Worm (Caenorhabditis elegans) whole organism, mixed stage, embryonic: Measurements from ENCODE around the gene C01G12.3.

Experiments
- M03D4.4 ChIP-seq: sonication (generic microtip); optimal IDR thresholded peaks from 2 replicates; lab custom pipeline; 2017; ENCODE audit warnings: mild to moderate bottlenecking, missing genetic modification characterization, missing compliant biosample characterization
- bed-3 ChIP-seq: fragments of 200-800 bp; sonication (Bioruptor generic); optimal IDR thresholded peaks from 3 replicates; lab custom pipeline; 2018; ENCODE audit warnings: mild to moderate bottlenecking, missing genetic modification characterization, moderate library complexity, missing compliant biosample characterization
- blmp-1 ChIP-seq: fragments of 150-350 bp; optimal IDR thresholded peaks from 2 replicates; lab custom pipeline; 2014; ENCODE audit warnings: missing biosample characterization, missing genetic modification characterization
- ceh-39 ChIP-seq: fragments of 150-350 bp; optimal IDR thresholded peaks from 2 replicates; lab custom pipeline; 2014; ENCODE audit warnings: missing biosample characterization, missing genetic modification characterization
- ceh-43 ChIP-seq: fragments of 200-800 bp; sonication (Bioruptor generic); optimal IDR thresholded peaks from 2 replicates; lab custom pipeline; 2018; ENCODE audit warnings: mild to moderate bottlenecking, missing genetic modification characterization, moderate library complexity, missing compliant biosample characterization
- ceh-83 ChIP-seq: fragments of 200-800 bp; sonication (Bioruptor generic); optimal IDR thresholded peaks from 2 replicates; lab custom pipeline; 2018; ENCODE audit warnings: mild to moderate bottlenecking, missing genetic modification characterization, missing compliant biosample characterization
- ces-1 ChIP-seq: fragments of 150-350 bp; optimal IDR thresholded peaks from 2 replicates; lab custom pipeline; 2014; ENCODE audit warnings: missing biosample characterization, missing genetic modification reagents, missing genetic modification characterization
- cnd-1 ChIP-seq: fragments of 200-800 bp; sonication (Bioruptor generic); optimal IDR thresholded peaks from 2 replicates; lab custom pipeline; 2018; ENCODE audit warnings: mild to moderate bottlenecking, missing genetic modification characterization, missing compliant biosample characterization
- elt-1 ChIP-seq: sonication (generic microtip); optimal IDR thresholded peaks from 2 replicates; lab custom pipeline; 2017; ENCODE audit warnings: missing genetic modification characterization, mild to moderate bottlenecking, missing compliant biosample characterization, antibody characterized with exemption, moderate library complexity, borderline replicate concordance; ENCODE audit not compliant: insufficient read depth
- elt-3 ChIP-seq: fragments of 150-350 bp; optimal IDR thresholded peaks from 2 replicates; lab custom pipeline; 2014; ENCODE audit warnings: missing biosample characterization, missing genetic modification characterization
- flh-1 ChIP-seq: fragments of 200-800 bp; sonication (Bioruptor generic); optimal IDR thresholded peaks from 2 replicates; lab custom pipeline; 2018; ENCODE audit warnings: mild to moderate bottlenecking, missing genetic modification characterization, moderate library complexity, missing compliant biosample characterization
- ham-2 ChIP-seq: fragments of 200-800 bp; sonication (Bioruptor generic); optimal IDR thresholded peaks from 2 replicates; lab custom pipeline; 2018; ENCODE audit warnings: mild to moderate bottlenecking, missing genetic modification characterization, missing compliant biosample characterization
- hlh-1 ChIP-seq: fragments of 150-350 bp; optimal IDR thresholded peaks from 2 replicates; lab custom pipeline; 2014; ENCODE audit warnings: missing biosample characterization, missing genetic modification reagents, missing genetic modification characterization
- lin-13 ChIP-seq: fragments of 150-350 bp; optimal IDR thresholded peaks from 2 replicates; lab custom pipeline; 2014; ENCODE audit warnings: missing biosample characterization, missing genetic modification characterization
- lin-32 ChIP-seq: fragments of 200-800 bp; sonication (Bioruptor generic); optimal IDR thresholded peaks from 2 replicates; lab custom pipeline; 2018; ENCODE audit warnings: mild to moderate bottlenecking, missing genetic modification characterization, missing compliant biosample characterization
- lsy-2 ChIP-seq: fragments of 150-350 bp; optimal IDR thresholded peaks from 2 replicates; lab custom pipeline; 2014; ENCODE audit warnings: missing biosample characterization, missing genetic modification characterization
- mab-5 ChIP-seq: fragments of 150-350 bp; optimal IDR thresholded peaks from 2 replicates; lab custom pipeline; 2014; ENCODE audit warnings: missing biosample characterization, missing genetic modification characterization
- mep-1 ChIP-seq: fragments of 150-350 bp; optimal IDR thresholded peaks from 2 replicates; lab custom pipeline; 2017; ENCODE audit warnings: missing biosample characterization, missing genetic modification reagents, missing genetic modification characterization, inconsistent platforms
- mls-2 ChIP-seq: sonication (generic microtip); optimal IDR thresholded peaks from 2 replicates; lab custom pipeline; 2016; ENCODE audit warnings: mild to moderate bottlenecking, missing genetic modification characterization, moderate library complexity, missing compliant biosample characterization
- nhr-12 ChIP-seq: fragments of 150-350 bp; optimal IDR thresholded peaks from 2 replicates; lab custom pipeline; 2014; ENCODE audit warnings: missing biosample characterization, missing genetic modification characterization
- nhr-237 ChIP-seq: fragments of 150-350 bp; optimal IDR thresholded peaks from 2 replicates; lab custom pipeline; 2014; ENCODE audit warnings: missing biosample characterization, missing genetic modification characterization
- nhr-28 ChIP-seq: fragments of 150-350 bp; optimal IDR thresholded peaks from 2 replicates; lab custom pipeline; 2014; ENCODE audit warnings: missing biosample characterization, missing genetic modification characterization
- nhr-76 ChIP-seq: sonication (generic microtip); optimal IDR thresholded peaks from 2 replicates; lab custom pipeline; 2017; ENCODE audit warnings: missing biosample characterization, missing genetic modification characterization
- pha-4 ChIP-seq: fragments of 150-350 bp; optimal IDR thresholded peaks from 2 replicates; lab custom pipeline; 2018; ENCODE audit warnings: missing biosample characterization, missing genetic modification reagents, missing genetic modification characterization
- sem-2 ChIP-seq: fragments of 200-800 bp; sonication (Bioruptor generic); optimal IDR thresholded peaks from 2 replicates; lab custom pipeline; 2018; ENCODE audit warnings: mild to moderate bottlenecking, missing genetic modification characterization, missing compliant biosample characterization
- snpc-4 ChIP-seq: fragments of 150-350 bp; optimal IDR thresholded peaks from 2 replicates; lab custom pipeline; 2014; ENCODE audit warnings: missing biosample characterization, missing genetic modification characterization
- sptf-1 ChIP-seq: sonication (generic microtip); optimal IDR thresholded peaks from 2 replicates; lab custom pipeline; 2017; ENCODE audit warnings: mild to moderate bottlenecking, missing genetic modification characterization, moderate library complexity, missing compliant biosample characterization
- tbx-8 ChIP-seq: fragments of 200-800 bp; sonication (Bioruptor generic); optimal IDR thresholded peaks from 2 replicates; lab custom pipeline; 2018; ENCODE audit warnings: mild to moderate bottlenecking, missing genetic modification characterization, moderate library complexity, missing compliant biosample characterization
- unc-120 ChIP-seq: sonication (generic microtip); optimal IDR thresholded peaks from 2 replicates; lab custom pipeline; 2017; ENCODE audit warnings: missing genetic modification characterization, missing compliant biosample characterization; ENCODE audit not compliant: poor library complexity, severe bottlenecking
- unc-39 ChIP-seq: fragments of 150-350 bp; optimal IDR thresholded peaks from 2 replicates; lab custom pipeline; 2014; ENCODE audit warnings: missing biosample characterization, missing genetic modification characterization
- zip-8 ChIP-seq: fragments of 150-350 bp; optimal IDR thresholded peaks from 2 replicates; lab custom pipeline; 2014; ENCODE audit warnings: missing biosample characterization, missing genetic modification characterization
- ztf-11 ChIP-seq: fragments of 150-350 bp; optimal IDR thresholded peaks from 2 replicates; lab custom pipeline; 2014; ENCODE audit warnings: missing biosample characterization, missing genetic modification characterization

The C01G12.3 gene

ce11 chrII:14615735-14616134, 33.6 kb upstream of the C01G12.3 start, which contains the start of gene mltn-9:
Gene mltn-9, plus strand, starts transcription at chrII:14616035.
- no peak for TF ChIP-seq pha-4 (tag; lab: Kevin White, UChicago)
- no peak for TF ChIP-seq ceh-39
- TF ChIP-seq mls-2 (tag; lab: Kevin White, UChicago), result no peak
- no peak for TF ChIP-seq elt-3
- no peak for TF ChIP-seq sptf-1 (tag; lab: Kevin White, UChicago)
- no peak for TF ChIP-seq lin-32 (GFP tag; lab: Kevin White, UChicago)
- no peak for TF ChIP-seq unc-39 (tag; lab: Kevin White, UChicago)
- no peak for TF ChIP-seq nhr-12
- no peak for TF ChIP-seq blmp-1
- no peak for TF ChIP-seq zip-8 (tag; lab: Kevin White, UChicago)
- no peak for TF ChIP-seq nhr-28 (tag; lab: Kevin White, UChicago)
- TF ChIP-seq, all 35 proteins: peak for 0

- peak; percentile 31 for TF ChIP-seq ham-2 (GFP tag; lab: Kevin White, UChicago)
- TF ChIP-seq lin-32 (GFP tag; lab: Kevin White, UChicago), result no peak
- no peak for TF ChIP-seq ceh-83 (GFP tag; lab: Kevin White, UChicago)
- no peak for TF ChIP-seq mab-5
- no peak for TF ChIP-seq hlh-1 (tag; lab: Kevin White, UChicago)
- TF ChIP-seq ceh-39, result no peak
- TF ChIP-seq snpc-4 (tag; lab: Kevin White, UChicago), result no peak
- no peak for TF ChIP-seq mls-2 (tag; lab: Kevin White, UChicago)
- no peak for TF ChIP-seq blmp-1
- no peak for TF ChIP-seq ceh-43
- TF ChIP-seq lin-13 (tag; lab: Kevin White, UChicago), result no peak
- no peak for TF ChIP-seq nhr-12
- peak; percentile 52 for TF ChIP-seq elt-1 (tag; lab: Kevin White, UChicago)
- no peak for TF ChIP-seq ces-1 (GFP tag; lab: Kevin White, UChicago)
- TF ChIP-seq, all 35 proteins: peak for 2
Observed at ce11 chrII:14611307-14611706, 29.2 kb upstream of the C01G12.3 start.

- TF ChIP-seq lin-13 (tag; lab: Kevin White, UChicago), result no peak
- no peak for TF ChIP-seq hlh-1 (tag; lab: Kevin White, UChicago)
- no peak for TF ChIP-seq nhr-76
- no peak for TF ChIP-seq elt-3
- TF ChIP-seq pha-4 (tag; lab: Kevin White, UChicago), result no peak
- no peak for TF ChIP-seq tbx-8 (GFP tag; lab: Kevin White, UChicago)
- TF ChIP-seq zip-8 (tag; lab: Kevin White, UChicago), result no peak
- TF ChIP-seq, all 35 proteins: peak for 0
Observed at ce11 chrII:14610492-14611142, 28.5 kb upstream of the C01G12.3 start.

- TF ChIP-seq ham-2 (GFP tag; lab: Kevin White, UChicago) (no peak), tbx-8 (GFP tag; lab: Kevin White, UChicago) (no peak)
Observed at ce11 chrII:14609297-14609937, 27.3 kb upstream of the C01G12.3 start.

- TF ChIP-seq unc-39 (tag; lab: Kevin White, UChicago), result no peak
- no peak for TF ChIP-seq ceh-83 (GFP tag; lab: Kevin White, UChicago)
- TF ChIP-seq pha-4 (tag; lab: Kevin White, UChicago), result no peak
- TF ChIP-seq ceh-43, result no peak
- no peak for TF ChIP-seq bed-3
- TF ChIP-seq sem-2 (GFP tag; lab: Kevin White, UChicago), result no peak
- no peak for TF ChIP-seq lin-13 (tag; lab: Kevin White, UChicago)
- no peak for TF ChIP-seq ceh-39
- TF ChIP-seq nhr-12, result no peak
- no peak for TF ChIP-seq sptf-1 (tag; lab: Kevin White, UChicago)
- no peak for TF ChIP-seq mab-5
- TF ChIP-seq, all 35 proteins: peak for 0
Observed at ce11 chrII:14608508-14608907, 26.4 kb upstream of the C01G12.3 start.

- TF ChIP-seq elt-1 (tag; lab: Kevin White, UChicago) (no peak), ces-1 (GFP tag; lab: Kevin White, UChicago) (no peak), flh-1 (no peak), mep-1 (no peak), ceh-83 (GFP tag; lab: Kevin White, UChicago) (no peak), M03D4.4 (tag; lab: Kevin White, UChicago) (no peak), nhr-28 (tag; lab: Kevin White, UChicago) (no peak), lin-32 (GFP tag; lab: Kevin White, UChicago) (no peak), cnd-1 (tag; lab: Kevin White, UChicago) (no peak), unc-120 (no peak), blmp-1 (no peak), nhr-12 (no peak), ceh-39 (no peak), tbx-8 (GFP tag; lab: Kevin White, UChicago) (no peak), lsy-2 (tag; lab: Kevin White, UChicago) (no peak), ztf-11 (tag; lab: Kevin White, UChicago) (no peak), bed-3 (no peak), nhr-237 (tag; lab: Kevin White, UChicago) (no peak), hlh-1 (tag; lab: Kevin White, UChicago) (no peak)
Observed at ce11 chrII:14606172-14606571, 24.1 kb upstream of the C01G12.3 start, which contains the start of gene arl-3. Gene arl-3, plus strand, starts transcription at chrII:14606472.
